Fruit fly (Drosophila melanogaster) whole organism, wandering third instar larva: ENCODE data around the gene Nup205.

Experiments
- N ChIP-seq: fragments of >200 bp; optimal IDR thresholded peaks from 2 replicates; lab custom pipeline; 2018; ENCODE audit warnings: missing biosample characterization, missing external identifiers, missing genetic modification characterization
- OdsH ChIP-seq: fragments of 200-800 bp; sonication (Bioruptor generic); optimal IDR thresholded peaks from 2 replicates; lab custom pipeline; 2016; ENCODE audit warnings: missing biosample characterization, mild to moderate bottlenecking, missing genetic modification characterization
- sage ChIP-seq: fragments of 200-800 bp; sonication (Bioruptor generic); optimal IDR thresholded peaks from 2 replicates; lab custom pipeline; 2016; ENCODE audit warnings: missing biosample characterization, mild to moderate bottlenecking, missing genetic modification characterization
- woc ChIP-seq: sonication (Bioruptor generic); optimal IDR thresholded peaks from 2 replicates; lab custom pipeline; 2016; ENCODE audit warnings: missing biosample characterization, mild to moderate bottlenecking, missing genetic modification characterization

dm6 chrX:19875629-19876028 is 23.6 kb downstream of the Nup205 start:
- no peak for TF ChIP-seq OdsH (GFP tag; lab: Kevin White, UChicago)
- TF ChIP-seq woc, result no peak
- TF ChIP-seq sage (GFP tag; lab: Kevin White, UChicago), result no peak
- TF ChIP-seq N, result no peak
